Worm (Caenorhabditis elegans) whole organism, L1 larva: ENCODE data around the gene dve-1.
A peak's percentile ranks its signal among the peaks of the same experiment; 100 is the strongest.

ENCODE experiments used
- C04F5.9 ChIP-seq: sonication (generic microtip); optimal IDR thresholded peaks from 2 replicates; lab custom pipeline; 2016; ENCODE audit warnings: missing genetic modification characterization, missing compliant biosample characterization
- C16A3.4 ChIP-seq: fragments of 150-350 bp; optimal IDR thresholded peaks from 2 replicates; lab custom pipeline; 2014; ENCODE audit warnings: missing biosample characterization, missing genetic modification characterization
- alr-1 ChIP-seq: fragments of 200-800 bp; sonication (Bioruptor generic); optimal IDR thresholded peaks from 2 replicates; lab custom pipeline; 2018; ENCODE audit warnings: borderline replicate concordance, mild to moderate bottlenecking, missing genetic modification characterization, missing compliant biosample characterization
- aly-2 ChIP-seq: fragments of 150-350 bp; optimal IDR thresholded peaks from 2 replicates; lab custom pipeline; 2014; ENCODE audit warnings: missing biosample characterization, missing genetic modification characterization
- blmp-1 ChIP-seq: fragments of 150-350 bp; optimal IDR thresholded peaks from 2 replicates; lab custom pipeline; 2014; ENCODE audit warnings: missing biosample characterization, missing genetic modification characterization
- dsc-1 ChIP-seq: sonication (generic microtip); optimal IDR thresholded peaks from 2 replicates; lab custom pipeline; 2016; ENCODE audit warnings: mild to moderate bottlenecking, missing genetic modification characterization, missing compliant biosample characterization
- efl-3 ChIP-seq: fragments of 200-800 bp; sonication (Bioruptor generic); optimal IDR thresholded peaks from 2 replicates; lab custom pipeline; 2018; ENCODE audit warnings: mild to moderate bottlenecking, missing genetic modification characterization, missing compliant biosample characterization
- egl-13 ChIP-seq: sonication (generic microtip); optimal IDR thresholded peaks from 2 replicates; lab custom pipeline; 2016; ENCODE audit warnings: missing genotype, missing genetic modification reagents, missing genetic modification characterization, missing compliant biosample characterization
- elt-2 ChIP-seq: sonication (generic microtip); optimal IDR thresholded peaks from 2 replicates; lab custom pipeline; 2016; ENCODE audit warnings: missing genetic modification characterization, mild to moderate bottlenecking, inconsistent platforms, missing compliant biosample characterization, missing genetic modification reagents
- ets-5 ChIP-seq: fragments of 200-800 bp; sonication (Bioruptor generic); IDR thresholded peaks from 2 replicates; pipeline ENCODE4 v1.3.6; 2022; ENCODE audit warnings: missing genetic modification characterization, missing compliant biosample characterization
- fkh-4 ChIP-seq: sonication (generic microtip); optimal IDR thresholded peaks from 2 replicates; lab custom pipeline; 2016; ENCODE audit warnings: missing compliant biosample characterization, missing genetic modification characterization, borderline replicate concordance
- fkh-8 ChIP-seq: sonication (generic microtip); optimal IDR thresholded peaks from 2 replicates; lab custom pipeline; 2016; ENCODE audit warnings: mild to moderate bottlenecking, missing genetic modification characterization, missing compliant biosample characterization
- hlh-17 ChIP-seq: fragments of 200-800 bp; sonication (Bioruptor generic); optimal IDR thresholded peaks from 2 replicates; lab custom pipeline; 2018; ENCODE audit warnings: missing genetic modification characterization, mild to moderate bottlenecking, missing compliant biosample characterization, moderate library complexity, borderline replicate concordance
- hlh-4 ChIP-seq: sonication (generic microtip); optimal IDR thresholded peaks from 2 replicates; lab custom pipeline; 2016; ENCODE audit warnings: mild to moderate bottlenecking, missing genetic modification characterization, missing compliant biosample characterization
- irx-1 ChIP-seq: sonication (generic microtip); optimal IDR thresholded peaks from 2 replicates; lab custom pipeline; 2016; ENCODE audit warnings: missing genetic modification characterization, missing compliant biosample characterization
- isw-1 ChIP-seq: fragments of 200-800 bp; sonication (Bioruptor generic); IDR thresholded peaks from 2 replicates; pipeline ENCODE4 v1.3.6; 2022; ENCODE audit warnings: missing genetic modification characterization, missing compliant biosample characterization
- jun-1 ChIP-seq: fragments of 150-350 bp; optimal IDR thresholded peaks from 2 replicates; lab custom pipeline; 2014; ENCODE audit warnings: missing biosample characterization, missing genetic modification reagents, missing genetic modification characterization
- lin-13 ChIP-seq: fragments of 150-350 bp; optimal IDR thresholded peaks from 2 replicates; lab custom pipeline; 2014; ENCODE audit warnings: missing biosample characterization, missing genetic modification reagents, missing genetic modification characterization
- lin-39 ChIP-seq: fragments of 150-350 bp; optimal IDR thresholded peaks from 2 replicates; lab custom pipeline; 2014; ENCODE audit warnings: missing biosample characterization, missing genetic modification reagents, missing genetic modification characterization
- lir-3 ChIP-seq: sonication (generic microtip); optimal IDR thresholded peaks from 2 replicates; lab custom pipeline; 2016; ENCODE audit warnings: mild to moderate bottlenecking, missing genetic modification characterization, moderate library complexity, missing compliant biosample characterization; ENCODE audit not compliant: poor library complexity
- mep-1 ChIP-seq: fragments of 150-350 bp; optimal IDR thresholded peaks from 2 replicates; lab custom pipeline; 2014; ENCODE audit warnings: missing biosample characterization, missing genetic modification characterization
- nhr-11 ChIP-seq: fragments of 150-350 bp; optimal IDR thresholded peaks from 2 replicates; lab custom pipeline; 2014; ENCODE audit warnings: missing biosample characterization, missing genetic modification characterization
- nhr-19 ChIP-seq: fragments of 200-800 bp; sonication (Bioruptor generic); conservative IDR thresholded peaks from 2 replicates; pipeline ENCODE4 v1.3.6; 2022; ENCODE audit warnings: missing genetic modification characterization, missing compliant biosample characterization
- nhr-28 ChIP-seq: fragments of 150-350 bp; optimal IDR thresholded peaks from 2 replicates; lab custom pipeline; 2014; ENCODE audit warnings: missing biosample characterization, missing genetic modification characterization
- nhr-47 ChIP-seq: sonication (generic microtip); optimal IDR thresholded peaks from 2 replicates; lab custom pipeline; 2016; ENCODE audit warnings: mild to moderate bottlenecking, missing genetic modification characterization, moderate library complexity, missing compliant biosample characterization
- nhr-85 ChIP-seq: sonication (generic microtip); peaks from one replicate; lab custom pipeline; 2016; ENCODE audit warnings: missing genetic modification characterization, inconsistent platforms, missing compliant biosample characterization
- pag-3 ChIP-seq: sonication (generic microtip); optimal IDR thresholded peaks from 2 replicates; lab custom pipeline; 2017; ENCODE audit warnings: missing genetic modification characterization, mild to moderate bottlenecking, missing compliant biosample characterization, antibody characterized with exemption, borderline replicate concordance; ENCODE audit not compliant: insufficient read depth
- snpc-4 ChIP-seq: fragments of 150-350 bp; optimal IDR thresholded peaks from 2 replicates; lab custom pipeline; 2014; ENCODE audit warnings: missing biosample characterization, missing genetic modification characterization
- snu-23 ChIP-seq: sonication (generic microtip); optimal IDR thresholded peaks from 2 replicates; lab custom pipeline; 2016; ENCODE audit warnings: missing genetic modification characterization, missing compliant biosample characterization
- sox-4 ChIP-seq: sonication (generic microtip); optimal IDR thresholded peaks from 2 replicates; lab custom pipeline; 2016; ENCODE audit warnings: missing genetic modification characterization, missing compliant biosample characterization
- unc-30 ChIP-seq: sonication (generic microtip); optimal IDR thresholded peaks from 2 replicates; lab custom pipeline; 2017; ENCODE audit warnings: missing biosample characterization, missing genetic modification characterization
- xbp-1 ChIP-seq: sonication (generic microtip); optimal IDR thresholded peaks from 2 replicates; lab custom pipeline; 2016; ENCODE audit warnings: missing genetic modification characterization, missing compliant biosample characterization
- zag-1 ChIP-seq: fragments of 150-350 bp; optimal IDR thresholded peaks from 2 replicates; lab custom pipeline; 2014; ENCODE audit warnings: missing biosample characterization, missing genetic modification characterization
- zip-4 ChIP-seq: fragments of 200-800 bp; sonication (Bioruptor generic); optimal IDR thresholded peaks from 2 replicates; lab custom pipeline; 2018; ENCODE audit warnings: mild to moderate bottlenecking, missing genetic modification characterization, moderate library complexity, missing compliant biosample characterization
- ztf-4 ChIP-seq: fragments of 150-350 bp; optimal IDR thresholded peaks from 2 replicates; lab custom pipeline; 2014; ENCODE audit warnings: missing biosample characterization, missing genetic modification characterization

Gene dve-1

ce11 chrX:410073-410572, 23.5 kb downstream of the dve-1 start (continued):
- TF ChIP-seq sox-4 (tag; lab: Kevin White, UChicago), result peak; percentile 90
- TF ChIP-seq lin-13 (GFP tag; lab: Kevin White, UChicago), result peak; percentile 33
- peak; percentile 39 for TF ChIP-seq blmp-1 (tag; lab: Kevin White, UChicago)
- no peak for TF ChIP-seq hlh-4 (tag; lab: Kevin White, UChicago)
- peak; percentile 77 for TF ChIP-seq lin-39 (tag; lab: Kevin White, UChicago)
- peak; percentile 87 for TF ChIP-seq ztf-4
- TF ChIP-seq ets-5 (GFP tag; lab: Robert Waterston, UW), result no peak
- TF ChIP-seq egl-13 (tag; lab: Kevin White, UChicago), result peak; percentile 83
- TF ChIP-seq, all 84 proteins: peak for 62

- TF ChIP-seq hlh-17 (no peak), lin-13 (GFP tag; lab: Kevin White, UChicago) (no peak), zag-1 (no peak), nhr-11 (tag; lab: Kevin White, UChicago) (no peak), zip-4 (GFP tag; lab: Kevin White, UChicago) (no peak), unc-30 (tag; lab: Kevin White, UChicago) (no peak), isw-1 (GFP tag; lab: Robert Waterston, UW) (no peak), lir-3 (tag; lab: Kevin White, UChicago) (no peak), snu-23 (GFP tag; lab: Kevin White, UChicago) (no peak), alr-1 (tag; lab: Kevin White, UChicago) (no peak), C04F5.9 (tag; lab: Kevin White, UChicago) (no peak), fkh-8 (no peak), nhr-85 (no peak), jun-1 (no peak), nhr-28 (tag; lab: Kevin White, UChicago) (no peak), dsc-1 (tag; lab: Kevin White, UChicago) (no peak), pag-3 (tag; lab: Kevin White, UChicago) (no peak), mep-1 (tag; lab: Kevin White, UChicago) (no peak)
Measured at ce11 chrX:404597-404996, 29.0 kb downstream of the dve-1 start, which contains the start of gene R04A9.1. R04A9.1 (plus strand) TSS chrX:404897.

- TF ChIP-seq nhr-47 (tag; lab: Kevin White, UChicago) (peak; percentile 53), nhr-19 (GFP tag; lab: Robert Waterston, UW) (no peak)
Measured at ce11 chrX:402951-403350, 30.7 kb downstream of the dve-1 start.

ce11 chrX:399535-399934, 34.1 kb downstream of the dve-1 start:
- TF ChIP-seq snpc-4 (tag; lab: Kevin White, UChicago) (no peak), irx-1 (no peak)

ce11 chrX:397259-397658, 36.4 kb downstream of the dve-1 start, which contains the start of gene R04A9.6:
R04A9.6 (plus strand) TSS chrX:397559.
- TF ChIP-seq fkh-4 (tag; lab: Kevin White, UChicago) (no peak), nhr-85 (peak; percentile 37)
- TF ChIP-seq, all 84 proteins: peak for 1

ce11 chrX:394709-395108, 38.9 kb downstream of the dve-1 start, which contains the start of gene R04A9.7:
R04A9.7 (minus strand) TSS chrX:394892.
- TF ChIP-seq xbp-1 (tag; lab: Kevin White, UChicago) (no peak), efl-3 (GFP tag; lab: Kevin White, UChicago) (no peak), elt-2 (tag; lab: Kevin White, UChicago) (no peak), jun-1 (no peak), aly-2 (tag; lab: Kevin White, UChicago) (no peak), C16A3.4 (no peak), pag-3 (tag; lab: Kevin White, UChicago) (no peak)
